Fruit fly (Drosophila melanogaster) whole organism, embryonic: ENCODE measurements around the gene CG13670.

Source experiments
- Adf1 ChIP-seq: fragments of 200-800 bp; sonication (Bioruptor generic); IDR thresholded peaks from 2 replicates; pipeline ENCODE4 v1.3.6; 2022; ENCODE audit warnings: missing biosample characterization, missing genetic modification characterization
- C15 ChIP-seq: fragments of 200-800 bp; sonication (Bioruptor generic); IDR thresholded peaks from 3 replicates; pipeline ENCODE4 v1.3.6; 2022; ENCODE audit warnings: missing biosample characterization, missing genetic modification characterization
- CG10431 ChIP-seq: fragments of 200-800 bp; sonication (Bioruptor generic); optimal IDR thresholded peaks from 3 replicates; lab custom pipeline; 2018; ENCODE audit warnings: missing biosample characterization, mild to moderate bottlenecking, missing genetic modification characterization
- CG10462 ChIP-seq: fragments of 200-800 bp; sonication (Bioruptor generic); optimal IDR thresholded peaks from 2 replicates; lab custom pipeline; 2016; ENCODE audit warnings: missing biosample characterization, missing genetic modification characterization
- CG10959 ChIP-seq: fragments of 200-800 bp; sonication (Bioruptor generic); IDR thresholded peaks from 2 replicates; pipeline ENCODE4 v1.3.6; 2022; ENCODE audit warnings: missing biosample characterization, missing genetic modification characterization
- CG11085 ChIP-seq: fragments of 200-800 bp; sonication (Bioruptor generic); IDR thresholded peaks from 2 replicates; pipeline ENCODE4 v1.3.6; 2022; ENCODE audit warnings: missing biosample characterization, missing genetic modification characterization
- CG11247 ChIP-seq: fragments of 200-800 bp; sonication (Bioruptor generic); IDR thresholded peaks from 2 replicates; pipeline ENCODE4 v1.3.6; 2022; ENCODE audit warnings: missing biosample characterization, missing genetic modification characterization
- CG12219 ChIP-seq: fragments of 200-800 bp; sonication (Bioruptor generic); optimal IDR thresholded peaks from 3 replicates; lab custom pipeline; 2018; ENCODE audit warnings: missing biosample characterization, mild to moderate bottlenecking, missing genetic modification characterization
- CG13287 ChIP-seq: fragments of 200-800 bp; sonication (Bioruptor generic); IDR thresholded peaks from 2 replicates; pipeline ENCODE4 v1.3.6; 2022; ENCODE audit warnings: missing biosample characterization, missing genetic modification characterization; ENCODE audit not compliant: partially characterized antibody
- CG1602 ChIP-seq: fragments of 200-800 bp; sonication (Bioruptor generic); optimal IDR thresholded peaks from 3 replicates; lab custom pipeline; 2016; ENCODE audit warnings: missing biosample characterization, missing genetic modification characterization
- CG17802 ChIP-seq: fragments of 200-800 bp; sonication (Bioruptor generic); optimal IDR thresholded peaks from 2 replicates; lab custom pipeline; 2018; ENCODE audit warnings: missing biosample characterization, mild to moderate bottlenecking, missing genetic modification characterization, moderate library complexity
- CG42726 ChIP-seq: fragments of 200-800 bp; sonication (Bioruptor generic); IDR thresholded peaks from 2 replicates; pipeline ENCODE4 v1.3.6; 2022; ENCODE audit warnings: missing biosample characterization, missing genetic modification characterization; ENCODE audit not compliant: partially characterized antibody
- CG4360 ChIP-seq: fragments of 200-800 bp; sonication (Bioruptor generic); IDR thresholded peaks from 2 replicates; pipeline ENCODE4 v1.3.6; 2022; ENCODE audit warnings: missing biosample characterization, missing genetic modification characterization
- CG6654 ChIP-seq: fragments of 200-800 bp; sonication (Bioruptor generic); optimal IDR thresholded peaks from 2 replicates; lab custom pipeline; 2017; ENCODE audit warnings: missing biosample characterization, mild to moderate bottlenecking, missing genetic modification characterization
- CG7372 ChIP-seq: fragments of 200-800 bp; sonication (Bioruptor generic); IDR thresholded peaks from 2 replicates; pipeline ENCODE4 v1.3.6; 2022; ENCODE audit warnings: missing biosample characterization, missing genetic modification characterization
- CG7556 ChIP-seq: fragments of 200-800 bp; sonication (Bioruptor generic); optimal IDR thresholded peaks from 2 replicates; lab custom pipeline; 2017; ENCODE audit warnings: missing biosample characterization, mild to moderate bottlenecking, missing genetic modification characterization
- CG7839 ChIP-seq: fragments of 200-800 bp; sonication (Bioruptor generic); optimal IDR thresholded peaks from 3 replicates; lab custom pipeline; 2018; ENCODE audit warnings: missing biosample characterization, mild to moderate bottlenecking, missing genetic modification characterization, moderate library complexity
- CG8359 ChIP-seq: fragments of 200-800 bp; sonication (Bioruptor generic); optimal IDR thresholded peaks from 2 replicates; lab custom pipeline; 2017; ENCODE audit warnings: missing biosample characterization, mild to moderate bottlenecking, missing genetic modification characterization, borderline replicate concordance
- CG9727 ChIP-seq: fragments of 200-800 bp; sonication (Bioruptor generic); optimal IDR thresholded peaks from 3 replicates; lab custom pipeline; 2017; ENCODE audit warnings: missing biosample characterization, mild to moderate bottlenecking, missing genetic modification characterization
- Camta ChIP-seq: fragments of 200-800 bp; sonication (Bioruptor generic); optimal IDR thresholded peaks from 2 replicates; lab custom pipeline; 2016; ENCODE audit warnings: missing biosample characterization, missing genetic modification characterization
- Chrac-16 ChIP-seq: fragments of 200-800 bp; sonication (Bioruptor generic); optimal IDR thresholded peaks from 3 replicates; lab custom pipeline; 2016; ENCODE audit warnings: missing biosample characterization, missing genetic modification characterization
- Dek ChIP-seq: fragments of 200-800 bp; sonication (Bioruptor generic); optimal IDR thresholded peaks from 3 replicates; lab custom pipeline; 2019; ENCODE audit warnings: missing biosample characterization, mild to moderate bottlenecking, missing genetic modification characterization, moderate library complexity
- Dp ChIP-seq: fragments of 200-800 bp; sonication (Bioruptor generic); optimal IDR thresholded peaks from 2 replicates; lab custom pipeline; 2018; ENCODE audit warnings: missing biosample characterization, mild to moderate bottlenecking, missing genetic modification characterization, moderate library complexity
- HLH3B ChIP-seq: fragments of 200-800 bp; sonication (Bioruptor generic); IDR thresholded peaks from 2 replicates; pipeline ENCODE4 v1.3.6; 2022; ENCODE audit warnings: missing biosample characterization, missing genetic modification characterization
- Hr39 ChIP-seq: fragments of >200 bp; optimal IDR thresholded peaks from 2 replicates; lab custom pipeline; 2017
- Lhr ChIP-seq: fragments of 200-800 bp; sonication (Bioruptor generic); optimal IDR thresholded peaks from 3 replicates; lab custom pipeline; 2017; ENCODE audit warnings: mild to moderate bottlenecking, missing biosample characterization, missing genetic modification reagents, missing genetic modification characterization
- Nf-YA ChIP-seq: fragments of 200-800 bp; sonication (Bioruptor generic); IDR thresholded peaks from 2 replicates; pipeline ENCODE4 v1.3.6; 2022; ENCODE audit warnings: missing biosample characterization, missing genetic modification characterization
- NfI ChIP-seq: fragments of 200-800 bp; sonication (Bioruptor generic); optimal IDR thresholded peaks from 3 replicates; lab custom pipeline; 2018; ENCODE audit warnings: missing biosample characterization, mild to moderate bottlenecking, missing genetic modification characterization, moderate library complexity
- Stat92E ChIP-seq, 3 experiments: fragments of >200 bp in 2 of 3; fragments of 200-800 bp in 1 of 3; sonication (Bioruptor generic) in 1 of 3; optimal IDR thresholded peaks; 2 replicates each; lab custom pipeline; 2017 to 2019; ENCODE audit warnings: missing biosample characterization in 3 of 3, missing genetic modification characterization in 3 of 3, mild to moderate bottlenecking in 1 of 3, moderate library complexity in 1 of 3
- ap ChIP-seq: fragments of 200-800 bp; sonication (Bioruptor generic); IDR thresholded peaks from 2 replicates; pipeline ENCODE4 v1.3.6; 2022; ENCODE audit warnings: missing biosample characterization, missing genetic modification characterization
- ara ChIP-seq: fragments of 200-800 bp; sonication (Bioruptor generic); IDR thresholded peaks from 2 replicates; pipeline ENCODE4 v1.3.6; 2022; ENCODE audit warnings: missing biosample characterization, missing genetic modification characterization
- caup ChIP-seq: fragments of 200-800 bp; sonication (Bioruptor generic); optimal IDR thresholded peaks from 3 replicates; lab custom pipeline; 2017; ENCODE audit warnings: missing biosample characterization, mild to moderate bottlenecking, missing genetic modification characterization, moderate library complexity; ENCODE audit not compliant: severe bottlenecking
- ci ChIP-seq: fragments of 200-800 bp; sonication (Bioruptor generic); IDR thresholded peaks from 3 replicates; pipeline ENCODE4 v1.3.6; 2022; ENCODE audit warnings: missing biosample characterization, missing genetic modification characterization
- crp ChIP-seq, 2 experiments: fragments of 200-800 bp; sonication (Bioruptor generic); optimal IDR thresholded peaks; 2 replicates in 1 of 2; 3 replicates in 1 of 2; lab custom pipeline; 2017; ENCODE audit warnings: missing biosample characterization in 2 of 2, missing genetic modification characterization in 2 of 2, mild to moderate bottlenecking in 1 of 2, moderate library complexity in 1 of 2
- dati ChIP-seq: fragments of 200-800 bp; sonication (Bioruptor generic); IDR thresholded peaks from 2 replicates; pipeline ENCODE4 v1.3.6; 2022; ENCODE audit warnings: missing biosample characterization, missing genetic modification characterization
- disco-r ChIP-seq: fragments of 200-800 bp; sonication (Bioruptor generic); optimal IDR thresholded peaks from 2 replicates; lab custom pipeline; 2016; ENCODE audit warnings: missing biosample characterization, missing genetic modification characterization
- dpn ChIP-seq, 2 experiments: fragments of 200-800 bp; sonication (Bioruptor generic); optimal IDR thresholded peaks; 3 replicates each; lab custom pipeline; 2016; ENCODE audit warnings: missing biosample characterization in 2 of 2, missing genetic modification characterization in 2 of 2
- ems ChIP-seq: fragments of 200-800 bp; sonication (Bioruptor generic); optimal IDR thresholded peaks from 3 replicates; lab custom pipeline; 2016; ENCODE audit warnings: missing biosample characterization, missing genetic modification characterization
- fd102C ChIP-seq: fragments of 200-800 bp; sonication (Bioruptor generic); optimal IDR thresholded peaks from 2 replicates; lab custom pipeline; 2018; ENCODE audit warnings: missing biosample characterization, mild to moderate bottlenecking, missing genetic modification characterization, moderate library complexity
- fd64A ChIP-seq: fragments of 200-800 bp; sonication (Bioruptor generic); optimal IDR thresholded peaks from 3 replicates; lab custom pipeline; 2018; ENCODE audit warnings: missing biosample characterization, mild to moderate bottlenecking, missing genetic modification characterization
- inv ChIP-seq: fragments of 200-800 bp; sonication (Bioruptor generic); IDR thresholded peaks from 2 replicates; pipeline ENCODE4 v1.3.6; 2022; ENCODE audit warnings: missing biosample characterization, missing genetic modification characterization; ENCODE audit not compliant: partially characterized antibody
- knrl ChIP-seq: fragments of 200-800 bp; sonication (Bioruptor generic); IDR thresholded peaks from 3 replicates; pipeline ENCODE4 v1.3.6; 2022; ENCODE audit warnings: missing biosample characterization, missing genetic modification characterization; ENCODE audit not compliant: partially characterized antibody
- lola ChIP-seq, 3 experiments: fragments of >200 bp in 2 of 3; fragments of 200-800 bp in 1 of 3; sonication (Bioruptor generic) in 1 of 3; optimal IDR thresholded peaks; 2 replicates each; lab custom pipeline; 2017 to 2019; ENCODE audit warnings: missing biosample characterization in 3 of 3, missing genetic modification characterization in 3 of 3, mild to moderate bottlenecking in 1 of 3, moderate library complexity in 1 of 3
- rib ChIP-seq: fragments of 200-800 bp; sonication (Bioruptor generic); IDR thresholded peaks from 2 replicates; pipeline ENCODE4 v1.3.6; 2022; ENCODE audit warnings: missing biosample characterization, missing genetic modification characterization
- sna ChIP-seq: fragments of 200-800 bp; sonication (Bioruptor generic); IDR thresholded peaks from 2 replicates; pipeline ENCODE4 v1.3.6; 2022; ENCODE audit warnings: missing biosample characterization, missing genetic modification characterization; ENCODE audit not compliant: partially characterized antibody
- sug ChIP-seq: fragments of 200-800 bp; optimal IDR thresholded peaks from 2 replicates; lab custom pipeline; 2019; ENCODE audit warnings: missing biosample characterization, mild to moderate bottlenecking, missing genetic modification characterization, moderate library complexity
- tll ChIP-seq, 2 experiments: fragments of 200-800 bp in 1 of 2; fragments of >200 bp in 1 of 2; sonication (Bioruptor generic) in 1 of 2; optimal IDR thresholded peaks; 2 replicates each; lab custom pipeline; 2017 to 2019; ENCODE audit warnings: missing biosample characterization in 2 of 2, missing genetic modification characterization in 2 of 2, mild to moderate bottlenecking in 1 of 2, moderate library complexity in 1 of 2
- usp ChIP-seq: fragments of >200 bp; optimal IDR thresholded peaks from 2 replicates; lab custom pipeline; 2017; ENCODE audit warnings: missing biosample characterization, missing genetic modification characterization

The CG13670 gene

dm6 chr3L:8315141-8315816, 5.3 kb upstream of the CG13670 start, which contains the start of gene Cpsf6 (continued):
- no peak for TF ChIP-seq Stat92E (GFP tag; optimal IDR thresholded peaks at IDR 0.05; lab: Kevin White, UChicago)
- no peak for TF ChIP-seq CG10431 (GFP tag; lab: Kevin White, UChicago)
- peak; percentile 67 for TF ChIP-seq Dp (GFP tag; lab: Kevin White, UChicago)
- TF ChIP-seq CG17802 (tag; lab: Kevin White, UChicago): peak; percentile 29
- TF ChIP-seq CG7839 (tag; lab: Kevin White, UChicago): peak; percentile 67
- TF ChIP-seq crp (GFP tag; optimal IDR thresholded peaks at IDR 0.05; lab: Kevin White, UChicago): peak in 1 of 2 experiments; percentile 7
- peak; percentile 63 for TF ChIP-seq rib (GFP tag; lab: Robert Waterston, UW)
- peak; percentile 42 for TF ChIP-seq CG10462 (GFP tag; lab: Kevin White, UChicago)
- TF ChIP-seq CG13287 (GFP tag; lab: Robert Waterston, UW): peak; percentile 10; the same call in 1 of the 2 replicates
- TF ChIP-seq Chrac-16 (GFP tag; lab: Kevin White, UChicago): peak; percentile 61
- peak; percentile 39; the same call in 1 of the 2 replicates for TF ChIP-seq CG11247
- TF ChIP-seq CG10959 (GFP tag; lab: Robert Waterston, UW): no peak
- no peak for TF ChIP-seq Hr39 (lab: Kevin White, UChicago)
- TF ChIP-seq sug: peak; percentile 68
- TF ChIP-seq CG11085 (GFP tag; lab: Robert Waterston, UW): no peak
- TF ChIP-seq inv (GFP tag; lab: Robert Waterston, UW): no peak; the same call in 1 of the 2 replicates
- peak; percentile 82 for TF ChIP-seq ci (GFP tag; lab: Robert Waterston, UW)
- TF ChIP-seq dati (GFP tag; lab: Robert Waterston, UW): no peak
- no peak for TF ChIP-seq usp (GFP tag; lab: Kevin White, UChicago)
- TF ChIP-seq Camta (GFP tag; lab: Kevin White, UChicago): peak; percentile 9
- peak; percentile 65 for TF ChIP-seq Dek (tag; lab: Kevin White, UChicago)
- TF ChIP-seq sna (GFP tag; lab: Robert Waterston, UW): no peak
- TF ChIP-seq CG7556 (GFP tag; lab: Kevin White, UChicago): no peak
- no peak for TF ChIP-seq fd64A (GFP tag; lab: Kevin White, UChicago)
- peak; percentile 16 for TF ChIP-seq caup (GFP tag; lab: Kevin White, UChicago)
- TF ChIP-seq C15 (GFP tag; lab: Robert Waterston, UW): no peak
- TF ChIP-seq CG8359: no peak
- peak in 1 of 3 experiments; percentile 62 for TF ChIP-seq lola (GFP tag; optimal IDR thresholded peaks at IDR 0.05; lab: Kevin White, UChicago)
- peak; percentile 32; the same call in 1 of the 2 replicates for TF ChIP-seq Nf-YA
- TF ChIP-seq CG12219 (GFP tag; lab: Kevin White, UChicago): peak; percentile 33
- peak; percentile 80 for TF ChIP-seq Lhr
- TF ChIP-seq fd102C (GFP tag; lab: Kevin White, UChicago): peak; percentile 5
- peak; percentile 48; the same call in 1 of the 2 replicates for TF ChIP-seq Adf1 (GFP tag; lab: Robert Waterston, UW)
- TF ChIP-seq ems (GFP tag; lab: Kevin White, UChicago): peak; percentile 35
- peak; percentile 52 to 71 for TF ChIP-seq dpn (GFP tag; optimal IDR thresholded peaks at IDR 0.05; lab: Kevin White, UChicago)
- TF ChIP-seq knrl (GFP tag; lab: Robert Waterston, UW): no peak
- TF ChIP-seq HLH3B: peak; percentile 58
- TF ChIP-seq CG1602 (GFP tag; lab: Kevin White, UChicago): peak; percentile 74
- no peak for TF ChIP-seq CG4360
- 0 out of 2 replicates have a peak, but pooled peaks have one; percentile 25 for TF ChIP-seq ap (GFP tag; lab: Robert Waterston, UW)
- TF ChIP-seq disco-r: no peak
- TF ChIP-seq CG7372 (GFP tag; lab: Robert Waterston, UW): peak; percentile 68
- TF ChIP-seq CG42726 (GFP tag; lab: Robert Waterston, UW): 0 out of 2 replicates have a peak, but pooled peaks have one; percentile 18
- no peak for TF ChIP-seq tll (GFP tag; optimal IDR thresholded peaks at IDR 0.05; lab: Kevin White, UChicago)
- TF ChIP-seq NfI (GFP tag; lab: Kevin White, UChicago): peak; percentile 57
- peak; percentile 18; the same call in 1 of the 2 replicates for TF ChIP-seq ara (GFP tag; lab: Robert Waterston, UW)
- TF ChIP-seq CG6654 (GFP tag; lab: Kevin White, UChicago): no peak
- peak; percentile 48 for TF ChIP-seq CG9727
